Worm (Caenorhabditis elegans) whole organism, late embryonic: Measurements from ENCODE around the gene srh-268.

Source experiments
- ceh-14 ChIP-seq: sonication (generic microtip); optimal IDR thresholded peaks from 2 replicates; lab custom pipeline; 2016; ENCODE audit warnings: missing genotype, missing genetic modification characterization, missing compliant biosample characterization
- ceh-24 ChIP-seq: sonication (generic microtip); optimal IDR thresholded peaks from 2 replicates; lab custom pipeline; 2016; ENCODE audit warnings: mild to moderate bottlenecking, missing genetic modification characterization, missing compliant biosample characterization
- ceh-48 ChIP-seq: sonication (generic microtip); optimal IDR thresholded peaks from 2 replicates; lab custom pipeline; 2016; ENCODE audit warnings: missing genetic modification characterization, inconsistent platforms, missing compliant biosample characterization
- elt-4 ChIP-seq: sonication (generic microtip); optimal IDR thresholded peaks from 2 replicates; lab custom pipeline; 2016; ENCODE audit warnings: missing genetic modification characterization, missing compliant biosample characterization
- fkh-6 ChIP-seq: sonication (generic microtip); optimal IDR thresholded peaks from 2 replicates; lab custom pipeline; 2016; ENCODE audit warnings: missing genetic modification characterization, missing compliant biosample characterization
- gmeb-2 ChIP-seq: sonication (generic microtip); optimal IDR thresholded peaks from 2 replicates; lab custom pipeline; 2016; ENCODE audit warnings: missing genetic modification characterization, inconsistent platforms, missing compliant biosample characterization
- hlh-13 ChIP-seq: fragments of 200-800 bp; sonication (Bioruptor generic); optimal IDR thresholded peaks from 2 replicates; lab custom pipeline; 2018; ENCODE audit warnings: mild to moderate bottlenecking, missing genetic modification characterization, missing compliant biosample characterization
- nhr-232 ChIP-seq: sonication (generic microtip); optimal IDR thresholded peaks from 2 replicates; lab custom pipeline; 2016; ENCODE audit warnings: missing genetic modification characterization, missing compliant biosample characterization
- odd-2 ChIP-seq: sonication (generic microtip); optimal IDR thresholded peaks from 2 replicates; lab custom pipeline; 2017; ENCODE audit warnings: antibody characterized with exemption, mild to moderate bottlenecking, missing genetic modification characterization, missing compliant biosample characterization
- pqm-1 ChIP-seq: sonication (generic microtip); optimal IDR thresholded peaks from 2 replicates; lab custom pipeline; 2016; ENCODE audit warnings: missing genetic modification characterization, missing compliant biosample characterization
- ref-2 ChIP-seq: sonication (generic microtip); optimal IDR thresholded peaks from 2 replicates; lab custom pipeline; 2016; ENCODE audit warnings: missing genetic modification characterization, missing compliant biosample characterization
- tbx-7 ChIP-seq: sonication (generic microtip); optimal IDR thresholded peaks from 2 replicates; lab custom pipeline; 2016; ENCODE audit warnings: missing genotype, missing genetic modification characterization, missing compliant biosample characterization

Gene srh-268

DNA sequence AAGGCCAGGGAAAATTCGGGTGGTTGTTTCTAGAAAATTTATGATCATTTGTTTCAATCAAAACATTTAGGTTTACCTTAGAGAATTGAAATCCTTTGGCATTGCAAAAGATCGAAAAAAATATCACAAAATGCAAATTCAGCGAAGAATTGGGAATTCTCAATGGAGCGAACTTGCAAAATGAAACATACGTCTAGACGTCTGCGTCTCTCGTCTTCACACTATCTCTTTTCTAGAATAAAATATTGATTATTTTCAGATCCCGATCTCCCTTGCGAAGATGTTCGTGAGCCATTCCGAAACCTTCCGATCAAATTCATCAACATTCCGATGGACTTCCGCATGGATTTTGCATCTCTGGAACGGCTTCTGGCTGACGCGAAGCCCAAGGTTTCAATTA is 41.3 kb downstream of the srh-268 start, which contains the start of gene ets-6:
Gene ets-6 (minus strand): TSS at position 169 of the 400 bp plus-strand sequence.
- TF ChIP-seq ceh-48 (tag; lab: Kevin White, UChicago) (peak; percentile 85), ceh-24 (tag; lab: Kevin White, UChicago) (no peak)

DNA sequence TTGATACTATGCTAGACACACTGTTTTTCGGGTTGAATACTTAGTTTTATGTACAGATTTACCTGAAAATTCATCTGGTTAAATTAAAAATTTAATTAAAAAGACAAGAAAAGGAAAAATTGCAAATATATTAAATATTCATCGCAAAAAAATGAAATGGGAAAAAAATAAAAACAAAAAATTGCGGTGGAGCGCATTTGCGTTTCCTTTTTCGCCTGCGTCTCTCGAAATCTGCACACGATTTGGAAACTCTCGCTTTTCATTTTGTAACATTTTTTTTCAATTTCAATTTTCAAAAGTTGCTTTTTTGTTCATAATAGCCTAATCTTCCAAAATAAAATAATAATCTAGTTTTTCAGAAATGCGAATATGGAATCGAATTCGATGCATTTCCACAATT is 48.5 kb downstream of the srh-268 start, which contains the start of the genes F19F10.11 and C50E3.5:
Gene F19F10.11 (minus strand): TSS at position 68 of the 400 bp plus-strand sequence.
Gene C50E3.5 (plus strand): TSS at position 360 of the 400 bp plus-strand sequence.
- no peak for TF ChIP-seq pqm-1 (tag; lab: Kevin White, UChicago)
- TF ChIP-seq tbx-7 (tag; lab: Kevin White, UChicago) = no peak
- TF ChIP-seq ceh-14 (tag; lab: Kevin White, UChicago) = peak; percentile 6

DNA sequence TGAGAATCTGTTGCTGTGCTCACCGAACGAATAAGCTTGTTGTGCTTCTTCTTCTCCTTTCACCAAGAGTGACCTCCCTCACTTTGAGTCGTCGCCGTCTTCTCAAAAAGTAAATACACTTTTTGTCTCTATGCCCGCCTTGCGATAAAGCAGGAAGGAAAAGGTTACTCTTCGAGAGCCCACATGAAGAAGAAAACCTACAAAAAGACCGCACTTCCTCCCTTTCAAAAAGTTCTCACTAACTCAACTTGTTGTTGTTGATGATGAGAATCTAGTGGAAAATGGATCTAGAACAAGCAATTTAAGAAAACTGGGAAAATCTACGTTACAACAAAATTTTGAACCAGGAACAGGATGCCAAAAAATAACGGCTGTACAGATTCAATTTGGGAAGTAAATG is 51.3 kb downstream of the srh-268 start, which contains the start of gene C50E3.6:
Gene C50E3.6 (minus strand): TSS at position 101 of the 400 bp plus-strand sequence.
- no peak for TF ChIP-seq ceh-48 (tag; lab: Kevin White, UChicago)
- no peak for TF ChIP-seq odd-2 (tag; lab: Kevin White, UChicago)
- TF ChIP-seq elt-4 (tag; lab: Kevin White, UChicago) = no peak
- TF ChIP-seq ref-2 (tag; lab: Kevin White, UChicago) = no peak
- no peak for TF ChIP-seq fkh-6 (tag; lab: Kevin White, UChicago)
- TF ChIP-seq gmeb-2 = no peak
- TF ChIP-seq pqm-1 (tag; lab: Kevin White, UChicago) = no peak
- TF ChIP-seq nhr-232 (tag; lab: Kevin White, UChicago) = no peak
- no peak for TF ChIP-seq hlh-13 (GFP tag; lab: Kevin White, UChicago)
- TF ChIP-seq, all 69 proteins: peak for 0
